Fruit fly (Drosophila melanogaster) whole organism: ENCODE data around the gene Drak.

Source experiments
- CG8478 ChIP-seq: fragments of >200 bp; optimal IDR thresholded peaks from 2 replicates; lab custom pipeline; 2018; ENCODE audit warnings: inconsistent platforms
- Dll ChIP-seq: fragments of >200 bp; optimal IDR thresholded peaks from 2 replicates; lab custom pipeline; 2017
- pan ChIP-seq: fragments of >200 bp; optimal IDR thresholded peaks from 2 replicates; lab custom pipeline; 2017
- usp ChIP-seq: fragments of >200 bp; optimal IDR thresholded peaks from 2 replicates; lab custom pipeline; 2017; ENCODE audit warnings: missing biosample characterization, missing genetic modification characterization, mixed read lengths

dm6 chrX:11491473-11491872 lies 1.5 kb upstream of the Drak start, which contains the start of gene CG33235:
- no peak for TF ChIP-seq usp
- no peak for TF ChIP-seq pan (lab: Kevin White, UChicago)
- no peak for TF ChIP-seq Dll
- TF ChIP-seq CG8478 (lab: Kevin White, UChicago) = no peak
